Fruit fly (Drosophila melanogaster): ENCODE results near the gene CG9399.
A peak's percentile ranks its signal among the peaks of the same experiment; 100 is the strongest.

The CG9399 gene

dm6 chr3R:9618331-9618730 lies 44.3 kb upstream of the CG9399 start (continued):
- TF ChIP-seq CG12769 (tag; optimal IDR thresholded peaks at IDR 0.05), result peak; percentile 70
- TF ChIP-seq danr (GFP tag; IDR thresholded peaks at IDR 0.05), result peak; percentile 67
- peak; percentile 46 for TF ChIP-seq Hr3 (GFP tag; optimal IDR thresholded peaks at IDR 0.05)
- TF ChIP-seq otp (GFP tag; IDR thresholded peaks at IDR 0.05), result peak; percentile 74
- peak; percentile 42 for TF ChIP-seq CG17802 (tag; optimal IDR thresholded peaks at IDR 0.05)
- no peak for TF ChIP-seq Ravus (GFP tag; IDR thresholded peaks at IDR 0.05)
- peak; percentile 51 for TF ChIP-seq wek (GFP tag; optimal IDR thresholded peaks at IDR 0.05)
- TF ChIP-seq Dll (GFP tag; IDR thresholded peaks at IDR 0.05; ENCODE audit: partially characterized antibody), result no peak
- peak; percentile 93 for TF ChIP-seq zfh1 (GFP tag; IDR thresholded peaks at IDR 0.05)
- peak; percentile 4 for TF ChIP-seq eyg (GFP tag; optimal IDR thresholded peaks at IDR 0.05)
- peak; percentile 82; the same call in 2 of the 3 replicates for TF ChIP-seq ken (GFP tag; IDR thresholded peaks at IDR 0.05)
- TF ChIP-seq gt (GFP tag; IDR thresholded peaks at IDR 0.05), result peak; percentile 50
- TF ChIP-seq Max (GFP tag; optimal IDR thresholded peaks at IDR 0.05), result peak; percentile 29
- TF ChIP-seq CG10565 (GFP tag; optimal IDR thresholded peaks at IDR 0.05), result peak; percentile 10
- no peak for TF ChIP-seq bigmax (GFP tag; optimal IDR thresholded peaks at IDR 0.05)
- TF ChIP-seq CG7556 (GFP tag; optimal IDR thresholded peaks at IDR 0.05), result peak; percentile 44
- no peak for TF ChIP-seq cad (GFP tag; optimal IDR thresholded peaks at IDR 0.05)
- no peak for TF ChIP-seq Lpt (GFP tag; optimal IDR thresholded peaks at IDR 0.05)
- TF ChIP-seq al (GFP tag; IDR thresholded peaks at IDR 0.05), result no peak
- no peak for TF ChIP-seq CG15011 (GFP tag; optimal IDR thresholded peaks at IDR 0.05)
- TF ChIP-seq Sox102F (GFP tag; optimal IDR thresholded peaks at IDR 0.05), result peak; percentile 86
- TF ChIP-seq fru (optimal IDR thresholded peaks at IDR 0.05), result no peak
- no peak for TF ChIP-seq vfl (GFP tag; optimal IDR thresholded peaks at IDR 0.05)
- TF ChIP-seq CG1792 (GFP tag; optimal IDR thresholded peaks at IDR 0.05), result peak; percentile 51
- peak; percentile 22 for TF ChIP-seq CG15514 (GFP tag; optimal IDR thresholded peaks at IDR 0.05)
- TF ChIP-seq CG33557 (GFP tag; optimal IDR thresholded peaks at IDR 0.05), result peak; percentile 19
- peak in 1 of 3 experiments; percentile 44 for TF ChIP-seq lola (GFP tag; optimal IDR thresholded peaks at IDR 0.05)
- peak; percentile 56; the same call in 1 of the 2 replicates for TF ChIP-seq CG4360 (GFP tag; IDR thresholded peaks at IDR 0.05)
- peak; percentile 51 for TF ChIP-seq slp2 (GFP tag; optimal IDR thresholded peaks at IDR 0.05)
- TF ChIP-seq fd64A (GFP tag; optimal IDR thresholded peaks at IDR 0.05), result peak; percentile 60
- no peak for TF ChIP-seq BtbVII (GFP tag; optimal IDR thresholded peaks at IDR 0.05)
- TF ChIP-seq pzg (GFP tag; optimal IDR thresholded peaks at IDR 0.05), result no peak
- TF ChIP-seq nerfin-1 (tag; optimal IDR thresholded peaks at IDR 0.05), result peak; percentile 51
- TF ChIP-seq CG11398 (GFP tag; optimal IDR thresholded peaks at IDR 0.05), result peak; percentile 51
- no peak for TF ChIP-seq psq (GFP tag; optimal IDR thresholded peaks at IDR 0.05)
- peak; percentile 71 for TF ChIP-seq Asciz (GFP tag; optimal IDR thresholded peaks at IDR 0.05)
- peak; percentile 45 for TF ChIP-seq CG13775 (GFP tag; optimal IDR thresholded peaks at IDR 0.05)
- TF ChIP-seq CG4328 (GFP tag; optimal IDR thresholded peaks at IDR 0.05), result no peak
- peak; percentile 35; the same call in 1 of the 2 replicates for TF ChIP-seq CG10321 (GFP tag; IDR thresholded peaks at IDR 0.05)
- no peak for TF ChIP-seq CG16779 (GFP tag; IDR thresholded peaks at IDR 0.05)
- TF ChIP-seq CG8478 (optimal IDR thresholded peaks at IDR 0.05), result no peak
- TF ChIP-seq cato (GFP tag; optimal IDR thresholded peaks at IDR 0.05; ENCODE audit: borderline replicate concordance), result peak; percentile 44
- TF ChIP-seq CG2120 (GFP tag; optimal IDR thresholded peaks at IDR 0.05), result peak; percentile 44
- TF ChIP-seq ato (GFP tag; IDR thresholded peaks at IDR 0.05; ENCODE audit: partially characterized antibody), result no peak

All from whole organism, embryonic.